Fruit fly (Drosophila melanogaster): ENCODE measurements around the gene Cdep.
A peak's percentile ranks its signal among the peaks of the same experiment; 100 is the strongest.

The Cdep gene

DNA sequence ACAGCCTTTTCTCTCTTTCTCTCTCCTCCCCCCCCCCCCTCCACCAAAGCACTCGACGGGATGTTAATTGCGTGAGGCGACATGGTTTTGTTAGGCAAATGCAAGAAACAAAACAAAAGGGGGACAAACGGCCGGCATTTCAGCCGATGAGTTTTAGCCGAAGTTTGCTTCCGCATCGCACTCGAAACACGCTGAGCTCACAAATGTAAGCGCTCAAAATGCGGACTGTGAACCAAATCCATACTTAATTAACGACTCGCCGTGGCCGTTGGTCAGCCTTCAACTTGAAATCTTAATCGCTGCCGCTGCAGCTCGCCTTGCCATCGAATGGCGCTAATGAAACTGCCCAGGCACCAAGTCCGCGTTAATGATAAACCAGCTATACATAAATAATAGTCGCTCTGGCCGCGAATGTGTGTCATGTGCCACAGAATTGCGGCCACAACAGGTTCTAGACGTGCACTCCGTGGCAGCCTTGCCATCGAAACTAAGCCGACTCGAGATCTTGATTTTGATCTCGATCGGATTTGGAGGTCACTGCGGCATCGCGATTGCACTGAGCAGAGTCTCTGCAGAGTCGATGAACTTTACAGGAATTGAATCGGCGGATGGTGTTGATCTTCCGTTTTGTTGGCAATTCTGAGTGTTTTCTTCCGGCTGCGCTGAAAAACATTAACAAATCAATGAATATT, 56.0 kb downstream of the Cdep start:
- TF ChIP-seq CG8478 (optimal IDR thresholded peaks at IDR 0.05) (no peak), pan (optimal IDR thresholded peaks at IDR 0.05) (no peak), usp (GFP tag; optimal IDR thresholded peaks at IDR 0.05) (no peak), EcR (GFP tag; optimal IDR thresholded peaks at IDR 0.05) (no peak), Dll (optimal IDR thresholded peaks at IDR 0.05) (no peak), psq (optimal IDR thresholded peaks at IDR 0.05) (no peak)

DNA sequence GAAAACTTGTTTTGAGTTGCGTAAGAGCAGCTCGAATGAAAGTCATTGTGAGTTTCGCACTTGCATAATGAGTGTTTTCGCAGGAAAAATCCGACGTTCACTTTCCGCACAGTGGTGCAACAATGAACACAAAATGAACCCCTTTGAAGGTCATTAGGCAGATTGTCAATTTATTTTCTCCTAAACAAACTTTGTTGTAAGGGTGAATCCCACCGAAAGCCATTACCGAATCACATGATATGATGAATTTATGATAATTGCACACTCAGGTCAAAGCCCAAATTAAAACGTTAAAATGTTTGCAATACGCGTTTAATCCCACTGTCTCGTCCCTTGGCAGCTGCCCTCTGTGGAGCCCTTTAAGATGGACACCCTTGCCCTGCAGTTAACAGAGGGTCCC, 56.9 kb downstream of the Cdep start:
- no peak for TF ChIP-seq Dll (optimal IDR thresholded peaks at IDR 0.05)
- TF ChIP-seq EcR (GFP tag; optimal IDR thresholded peaks at IDR 0.05) = no peak
- TF ChIP-seq usp (GFP tag; optimal IDR thresholded peaks at IDR 0.05) = no peak
- TF ChIP-seq pan (optimal IDR thresholded peaks at IDR 0.05) = no peak
- no peak for TF ChIP-seq CG8478 (optimal IDR thresholded peaks at IDR 0.05)
- TF ChIP-seq psq (optimal IDR thresholded peaks at IDR 0.05) = no peak

- TF ChIP-seq EcR (GFP tag; optimal IDR thresholded peaks at IDR 0.05) (no peak), CG8478 (optimal IDR thresholded peaks at IDR 0.05) (no peak), Dll (optimal IDR thresholded peaks at IDR 0.05) (no peak), usp (GFP tag; optimal IDR thresholded peaks at IDR 0.05) (no peak), pan (optimal IDR thresholded peaks at IDR 0.05) (no peak), psq (optimal IDR thresholded peaks at IDR 0.05) (no peak)
These were observed 58.9 kb downstream of the Cdep start for dm6 chr3R:4969199-4969778.

dm6 chr3R:4970415-4971140, 60.2 kb downstream of the Cdep start:
- TF ChIP-seq usp (GFP tag; optimal IDR thresholded peaks at IDR 0.05) (no peak), CG8478 (optimal IDR thresholded peaks at IDR 0.05) (no peak), EcR (GFP tag; optimal IDR thresholded peaks at IDR 0.05) (no peak), Dll (optimal IDR thresholded peaks at IDR 0.05) (no peak), psq (optimal IDR thresholded peaks at IDR 0.05) (no peak), pan (optimal IDR thresholded peaks at IDR 0.05) (no peak)

DNA sequence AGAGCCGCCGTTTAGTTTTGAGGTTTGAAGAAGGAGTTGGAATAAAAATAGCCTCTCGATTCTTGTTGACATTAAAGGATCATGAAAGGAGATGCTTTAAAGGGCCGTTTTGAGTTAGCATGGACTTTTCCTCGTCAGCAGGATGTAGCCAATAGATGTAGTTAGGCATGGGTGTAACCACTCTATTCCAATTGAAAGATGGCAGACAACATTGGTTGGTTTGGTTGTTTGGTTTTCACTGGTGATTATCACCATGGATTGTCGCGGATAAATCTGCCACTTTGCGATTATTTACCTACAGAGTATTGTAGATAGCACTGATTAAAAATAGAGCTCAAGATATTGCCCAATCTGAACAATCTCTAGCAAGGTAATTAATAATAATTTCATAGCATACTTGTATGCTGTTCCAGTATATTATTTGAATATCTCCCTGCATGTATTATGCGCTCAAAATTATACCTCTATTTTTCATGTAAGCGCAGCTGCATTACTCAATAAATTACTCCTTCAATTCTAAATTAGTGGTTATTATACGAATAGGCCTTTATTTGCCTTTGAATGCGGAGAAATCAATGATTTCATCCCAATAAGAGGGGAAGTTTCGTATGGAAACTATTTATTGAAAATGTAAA, 62.7 kb downstream of the Cdep start:
- no peak for TF ChIP-seq CG8478 (optimal IDR thresholded peaks at IDR 0.05)
- no peak for TF ChIP-seq psq (optimal IDR thresholded peaks at IDR 0.05)
- no peak for TF ChIP-seq pan (optimal IDR thresholded peaks at IDR 0.05)
- no peak for TF ChIP-seq EcR (GFP tag; optimal IDR thresholded peaks at IDR 0.05)
- TF ChIP-seq usp (GFP tag; optimal IDR thresholded peaks at IDR 0.05) = no peak
- TF ChIP-seq Dll (optimal IDR thresholded peaks at IDR 0.05) = no peak

- TF ChIP-seq CG8478 (optimal IDR thresholded peaks at IDR 0.05) (no peak), psq (optimal IDR thresholded peaks at IDR 0.05) (no peak), pan (optimal IDR thresholded peaks at IDR 0.05) (no peak), EcR (GFP tag; optimal IDR thresholded peaks at IDR 0.05) (no peak), usp (GFP tag; optimal IDR thresholded peaks at IDR 0.05) (no peak), Dll (optimal IDR thresholded peaks at IDR 0.05) (no peak)
These were observed 63.5 kb downstream of the Cdep start for dm6 chr3R:4973762-4974369.

DNA sequence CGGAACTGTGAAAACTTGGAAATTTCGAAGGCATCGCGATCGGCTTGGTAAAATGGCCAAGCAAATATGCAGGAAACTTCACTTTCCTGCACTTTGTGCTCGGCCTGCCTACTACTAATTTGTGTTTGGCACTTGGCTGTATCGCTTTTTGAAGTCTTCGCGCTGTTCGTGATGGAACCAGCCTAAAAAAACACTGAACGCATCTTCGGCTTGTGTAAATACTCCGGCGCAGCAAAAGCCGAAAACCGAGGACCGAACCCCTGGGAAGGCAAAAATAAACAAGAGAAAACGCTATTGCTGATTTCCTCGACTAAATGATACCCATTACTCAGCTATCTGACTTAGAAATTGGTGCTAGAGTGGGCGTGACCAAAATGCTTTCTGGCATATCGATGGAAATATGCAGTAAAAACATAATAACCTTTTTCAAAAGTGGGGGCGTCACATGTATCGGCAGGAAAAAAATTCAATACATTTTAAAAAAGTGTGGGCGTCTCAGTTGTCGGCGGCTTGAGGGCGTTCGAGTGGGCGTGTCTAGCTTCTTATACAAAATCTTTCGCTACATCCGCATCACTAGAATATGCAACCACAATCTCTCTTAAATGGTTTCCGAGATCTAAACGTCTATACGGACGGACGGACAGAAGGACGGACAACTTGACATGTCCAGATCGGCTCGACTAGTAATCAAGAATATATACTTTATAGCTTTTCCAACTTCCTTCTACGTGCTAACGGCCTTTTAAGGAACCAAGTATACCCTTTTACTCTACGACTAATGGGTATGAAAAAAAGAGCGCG, 64.4 kb downstream of the Cdep start:
- TF ChIP-seq pan (optimal IDR thresholded peaks at IDR 0.05) = no peak
- no peak for TF ChIP-seq CG8478 (optimal IDR thresholded peaks at IDR 0.05)
- TF ChIP-seq usp (GFP tag; optimal IDR thresholded peaks at IDR 0.05) = no peak
- TF ChIP-seq Dll (optimal IDR thresholded peaks at IDR 0.05) = no peak
- TF ChIP-seq EcR (GFP tag; optimal IDR thresholded peaks at IDR 0.05) = no peak
- TF ChIP-seq psq (optimal IDR thresholded peaks at IDR 0.05) = no peak

- TF ChIP-seq CG8478 (optimal IDR thresholded peaks at IDR 0.05) (no peak), pan (optimal IDR thresholded peaks at IDR 0.05) (no peak), Dll (optimal IDR thresholded peaks at IDR 0.05) (no peak), EcR (GFP tag; optimal IDR thresholded peaks at IDR 0.05) (no peak), psq (optimal IDR thresholded peaks at IDR 0.05) (no peak), usp (GFP tag; optimal IDR thresholded peaks at IDR 0.05) (no peak)
These were observed 65.0 kb downstream of the Cdep start for dm6 chr3R:4975315-4975777.

DNA sequence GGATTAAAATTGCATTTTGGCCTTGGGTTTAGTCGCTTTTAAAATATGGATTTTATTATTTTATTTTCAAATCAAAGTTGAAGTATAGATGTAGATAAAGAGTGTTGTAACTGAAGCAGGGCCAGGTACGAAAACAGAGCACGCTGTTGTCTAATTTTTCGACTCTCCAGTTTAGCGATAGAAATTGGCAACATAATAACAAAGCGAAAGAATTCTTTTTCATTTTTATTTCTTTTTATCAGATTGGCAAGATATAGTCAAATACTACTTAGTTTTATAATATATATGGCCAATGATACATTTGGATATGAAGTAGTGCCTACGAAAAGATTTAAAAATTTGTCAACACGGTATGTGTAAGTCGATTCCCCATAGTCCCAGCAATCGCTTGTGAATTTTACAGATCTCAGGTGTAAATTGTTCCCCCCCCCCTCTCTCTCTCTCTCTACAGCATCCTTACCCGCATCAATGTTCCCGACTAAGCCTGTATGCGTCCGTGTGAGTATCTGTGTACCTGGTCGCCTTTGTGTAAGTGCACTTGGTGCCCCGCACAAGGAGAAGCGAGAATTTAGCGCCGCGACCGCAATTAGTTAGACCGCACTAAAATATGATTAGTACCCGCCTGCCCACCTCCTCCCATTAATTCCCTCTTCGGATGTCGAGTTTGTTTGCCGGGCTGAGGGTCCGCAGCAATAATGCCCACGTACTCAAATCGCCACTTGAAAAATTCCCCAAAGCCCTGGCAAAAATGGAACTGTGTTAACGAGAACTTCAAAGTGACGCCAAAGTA, 65.7 kb downstream of the Cdep start:
- TF ChIP-seq Dll (optimal IDR thresholded peaks at IDR 0.05) (no peak), CG8478 (optimal IDR thresholded peaks at IDR 0.05) (no peak), pan (optimal IDR thresholded peaks at IDR 0.05) (peak; percentile 77), psq (optimal IDR thresholded peaks at IDR 0.05) (no peak)
